Fruit fly (Drosophila melanogaster): ENCODE measurements around the gene CG7824.

Gene CG7824

DNA sequence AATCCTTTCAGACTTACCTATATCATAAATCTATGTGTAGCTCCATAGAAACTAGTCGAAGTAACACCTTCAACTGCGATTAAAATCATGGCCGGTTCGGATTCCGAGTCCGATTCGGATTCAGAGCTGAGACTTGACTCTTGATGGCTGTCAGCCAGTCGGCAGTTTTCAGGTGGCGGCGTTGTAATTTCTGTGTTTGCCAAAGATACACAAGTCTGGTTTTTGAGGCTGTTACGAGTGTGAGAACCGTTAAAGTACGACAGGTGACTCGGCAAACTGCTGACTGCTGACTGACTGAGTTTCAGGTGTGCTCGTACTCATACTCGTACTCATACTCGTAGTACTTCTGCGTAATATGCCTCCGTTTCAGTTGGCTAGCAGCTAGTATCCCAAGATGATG, 32.4 kb upstream of the CG7824 start (continued):
- no peak for TF ChIP-seq ato (GFP tag; IDR thresholded peaks at IDR 0.05; ENCODE audit: partially characterized antibody)
- no peak for TF ChIP-seq prd (optimal IDR thresholded peaks at IDR 0.05)
- TF ChIP-seq prd (GFP tag; IDR thresholded peaks at IDR 0.05), result no peak
- TF ChIP-seq gsb (GFP tag; IDR thresholded peaks at IDR 0.05), result 0 out of 2 replicates have a peak, but pooled peaks have one; percentile 19
- TF ChIP-seq pum (GFP tag; optimal IDR thresholded peaks at IDR 0.05), result no peak
- no peak for TF ChIP-seq Dek (tag; optimal IDR thresholded peaks at IDR 0.05)
- peak; percentile 6 for TF ChIP-seq CG8290 (GFP tag; optimal IDR thresholded peaks at IDR 0.05)
- TF ChIP-seq CG8290 (tag; optimal IDR thresholded peaks at IDR 0.05), result peak in 1 of 2 experiments; percentile 77
- TF ChIP-seq CG10209 (GFP tag; optimal IDR thresholded peaks at IDR 0.05), result peak; percentile 55
- no peak for TF ChIP-seq CG4854 (GFP tag; optimal IDR thresholded peaks at IDR 0.05)
- 0 out of 2 replicates have a peak, but pooled peaks have one; percentile 44 for TF ChIP-seq toy (GFP tag; IDR thresholded peaks at IDR 0.05)
- no peak for TF ChIP-seq CG3726 (GFP tag; IDR thresholded peaks at IDR 0.05)
- TF ChIP-seq CG18262 (tag; optimal IDR thresholded peaks at IDR 0.05), result no peak
- no peak for TF ChIP-seq NC2α (GFP tag; optimal IDR thresholded peaks at IDR 0.05)
- TF ChIP-seq D (optimal IDR thresholded peaks at IDR 0.05), result no peak
- no peak for TF ChIP-seq D (GFP tag; optimal IDR thresholded peaks at IDR 0.05)
- no peak for TF ChIP-seq HmgD (GFP tag; optimal IDR thresholded peaks at IDR 0.05)
- TF ChIP-seq lilli (GFP tag; optimal IDR thresholded peaks at IDR 0.05), result no peak
- TF ChIP-seq CG17829 (tag; optimal IDR thresholded peaks at IDR 0.05), result no peak
- no peak for TF ChIP-seq fru (optimal IDR thresholded peaks at IDR 0.05)
- no peak for TF ChIP-seq tup (GFP tag; optimal IDR thresholded peaks at IDR 0.05)
- no peak for TF ChIP-seq CG3407 (GFP tag; optimal IDR thresholded peaks at IDR 0.05)
- no peak for TF ChIP-seq Stat92E (GFP tag; optimal IDR thresholded peaks at IDR 0.05)
- TF ChIP-seq ab (GFP tag; optimal IDR thresholded peaks at IDR 0.05), result no peak
- TF ChIP-seq ap (GFP tag; IDR thresholded peaks at IDR 0.05), result no peak
- no peak for TF ChIP-seq CG13775 (GFP tag; optimal IDR thresholded peaks at IDR 0.05)
- TF ChIP-seq CG6791 (GFP tag; IDR thresholded peaks at IDR 0.05; ENCODE audit: partially characterized antibody), result no peak
- no peak for TF ChIP-seq Sry-δ (GFP tag; optimal IDR thresholded peaks at IDR 0.05)
- TF ChIP-seq CG11085 (GFP tag; IDR thresholded peaks at IDR 0.05), result no peak
- TF ChIP-seq tx (GFP tag; optimal IDR thresholded peaks at IDR 0.05), result no peak
- TF ChIP-seq Ptx1 (GFP tag; IDR thresholded peaks at IDR 0.05), result no peak
- TF ChIP-seq CG32772 (GFP tag; IDR thresholded peaks at IDR 0.05), result no peak
- no peak for TF ChIP-seq CG3838 (GFP tag; optimal IDR thresholded peaks at IDR 0.05)
- no peak for TF ChIP-seq CG13624 (GFP tag; optimal IDR thresholded peaks at IDR 0.05)
- TF ChIP-seq eyg (GFP tag; optimal IDR thresholded peaks at IDR 0.05), result peak; percentile 1
- TF ChIP-seq CG5245 (GFP tag; optimal IDR thresholded peaks at IDR 0.05), result no peak
- TF ChIP-seq CG3847 (GFP tag; IDR thresholded peaks at IDR 0.05), result no peak
- TF ChIP-seq NfI (GFP tag; optimal IDR thresholded peaks at IDR 0.05), result no peak
- peak; percentile 16 for TF ChIP-seq CG17385 (GFP tag; optimal IDR thresholded peaks at IDR 0.05)
- no peak for TF ChIP-seq CG17328 (GFP tag; IDR thresholded peaks at IDR 0.05)
- TF ChIP-seq sens (GFP tag), result peak; percentile 61
- TF ChIP-seq Sry-β (GFP tag; optimal IDR thresholded peaks at IDR 0.05), result no peak
- TF ChIP-seq Hr39 (optimal IDR thresholded peaks at IDR 0.05), result no peak
- TF ChIP-seq cas (GFP tag; IDR thresholded peaks at IDR 0.05), result no peak
- TF ChIP-seq H2.0 (GFP tag; IDR thresholded peaks at IDR 0.05), result no peak
- no peak for TF ChIP-seq ewg (GFP tag; optimal IDR thresholded peaks at IDR 0.05)
- no peak for TF ChIP-seq CG30020 (tag; optimal IDR thresholded peaks at IDR 0.05)
- TF ChIP-seq pnt (GFP tag; optimal IDR thresholded peaks at IDR 0.05), result no peak
- no peak for TF ChIP-seq kni (GFP tag; optimal IDR thresholded peaks at IDR 0.05)
- no peak for TF ChIP-seq gem (tag; optimal IDR thresholded peaks at IDR 0.05)
- no peak for TF ChIP-seq CG7745 (tag; optimal IDR thresholded peaks at IDR 0.05)
- TF ChIP-seq vvl (GFP tag; IDR thresholded peaks at IDR 0.05), result peak; percentile 31; the same call in 1 of the 2 replicates
- TF ChIP-seq CG42726 (GFP tag; IDR thresholded peaks at IDR 0.05; ENCODE audit: partially characterized antibody), result no peak
- TF ChIP-seq CG11504 (tag; optimal IDR thresholded peaks at IDR 0.05), result no peak
